Fruit fly (Drosophila melanogaster) whole organism, wandering third instar larva: ENCODE data around the gene Ccp84Af.

Source experiments
- Abd-B ChIP-seq: fragments of >200 bp; optimal IDR thresholded peaks from 2 replicates; lab custom pipeline; 2017; ENCODE audit warnings: missing biosample characterization, missing genetic modification characterization
- CrebA ChIP-seq: fragments of 200-800 bp; sonication (Bioruptor generic); optimal IDR thresholded peaks from 2 replicates; lab custom pipeline; 2016; ENCODE audit warnings: missing biosample characterization, mild to moderate bottlenecking, missing genetic modification characterization, borderline replicate concordance
- Jra ChIP-seq: sonication (Bioruptor generic); optimal IDR thresholded peaks from 2 replicates; lab custom pipeline; 2016; ENCODE audit warnings: missing biosample characterization, missing genetic modification characterization
- Mio ChIP-seq: sonication (Bioruptor generic); optimal IDR thresholded peaks from 2 replicates; lab custom pipeline; 2016; ENCODE audit warnings: missing biosample characterization, missing genetic modification characterization
- Myc ChIP-seq: fragments of >200 bp; optimal IDR thresholded peaks from 2 replicates; lab custom pipeline; 2017
- OdsH ChIP-seq: fragments of 200-800 bp; sonication (Bioruptor generic); optimal IDR thresholded peaks from 2 replicates; lab custom pipeline; 2016; ENCODE audit warnings: missing biosample characterization, mild to moderate bottlenecking, missing genetic modification characterization
- Vsx2 ChIP-seq: fragments of 200-300, 225-300 bp; sonication (Bioruptor generic); optimal IDR thresholded peaks from 2 replicates; lab custom pipeline; 2018; ENCODE audit warnings: missing biosample characterization, missing genetic modification characterization; ENCODE audit not compliant: partially characterized antibody
- br ChIP-seq: fragments of 200-800 bp; sonication (Bioruptor generic); optimal IDR thresholded peaks from 2 replicates; lab custom pipeline; 2016; ENCODE audit warnings: missing biosample characterization, missing genetic modification characterization
- pan ChIP-seq: fragments of >200 bp; optimal IDR thresholded peaks from 2 replicates; lab custom pipeline; 2017
- psq ChIP-seq: fragments of 200-800 bp; sonication (Bioruptor generic); optimal IDR thresholded peaks from 3 replicates; lab custom pipeline; 2017; ENCODE audit warnings: missing biosample characterization, mild to moderate bottlenecking, missing genetic modification characterization, moderate library complexity

DNA sequence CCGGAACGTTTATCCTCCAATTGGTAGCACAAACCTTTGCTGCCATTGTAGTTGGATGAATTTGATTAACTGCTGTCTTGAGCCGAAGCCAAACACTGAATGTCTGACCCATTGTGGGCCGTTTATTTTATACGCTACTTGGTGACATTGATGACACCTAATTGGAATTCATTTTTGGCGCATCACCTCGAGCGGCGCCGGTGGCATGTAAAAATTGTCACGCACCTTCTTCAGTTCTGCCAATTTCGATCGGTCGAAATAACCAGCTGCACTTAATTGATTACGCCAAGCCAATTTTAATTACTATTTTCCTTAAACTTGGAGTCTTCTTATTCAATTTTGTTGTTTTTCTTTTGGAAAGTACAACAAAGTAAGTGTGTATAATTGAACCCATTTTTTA, 1.6 kb upstream of the Ccp84Af start, which contains the start of gene Ccp84Ae:
- TF ChIP-seq br (no peak), Mio (GFP tag; lab: Kevin White, UChicago) (no peak), CrebA (GFP tag; lab: Kevin White, UChicago) (no peak), Myc (no peak), Abd-B (GFP tag; lab: Kevin White, UChicago) (no peak), OdsH (GFP tag; lab: Kevin White, UChicago) (no peak), psq (no peak), Vsx2 (GFP tag; lab: Kevin White, UChicago) (no peak), pan (no peak), Jra (GFP tag; lab: Kevin White, UChicago) (no peak)
